Worm (Caenorhabditis elegans): Measurements from ENCODE around the gene toca-2.

toca-2 gene

ce11 chrIII:13724018-13724892 is 31.4 kb upstream of the toca-2 start:
- TF ChIP-seq gei-8 (GFP tag; optimal IDR thresholded peaks at IDR 0.05), result peak; percentile 49
- peak in 1 of 2 experiments; percentile 38 for TF ChIP-seq unc-62 (GFP tag; optimal IDR thresholded peaks at IDR 0.05 in 1 of 2)
- no peak for TF ChIP-seq unc-62 (tag; optimal IDR thresholded peaks at IDR 0.05)
- no peak for TF ChIP-seq hmg-1.1 (GFP tag; IDR thresholded peaks at IDR 0.05)
- TF ChIP-seq zfp-2 (tag; optimal IDR thresholded peaks at IDR 0.05), result no peak
- peak; percentile 14 for TF ChIP-seq hlh-30 (tag; optimal IDR thresholded peaks at IDR 0.05; ENCODE audit: insufficient read depth)
- no peak for TF ChIP-seq pqm-1 (tag; optimal IDR thresholded peaks at IDR 0.05)
- peak; percentile 17; the same call in 1 of the 2 replicates for TF ChIP-seq nhr-41 (GFP tag; IDR thresholded peaks at IDR 0.05)
- no peak for TF ChIP-seq nhr-10 (tag; optimal IDR thresholded peaks at IDR 0.05)
- peak; percentile 16 for TF ChIP-seq aha-1 (tag)
- TF ChIP-seq egl-43 (GFP tag; IDR thresholded peaks at IDR 0.05), result no peak
- peak; percentile 50 for TF ChIP-seq duxl-1 (tag; optimal IDR thresholded peaks at IDR 0.05; ENCODE audit: poor library complexity)
- TF ChIP-seq snpc-1.2 (GFP tag; IDR thresholded peaks at IDR 0.05), result peak; percentile 22; the same call in 1 of the 2 replicates
- TF ChIP-seq T26A8.4 (GFP tag; IDR thresholded peaks at IDR 0.05), result no peak; the same call in 1 of the 2 replicates
- TF ChIP-seq mdl-1 (tag; optimal IDR thresholded peaks at IDR 0.05), result no peak
- TF ChIP-seq ama-1 (optimal IDR thresholded peaks at IDR 0.05), result peak; percentile 33
- no peak for TF ChIP-seq ctbp-1 (GFP tag; IDR thresholded peaks at IDR 0.05)

ce11 chrIII:13729760-13730159 is 25.9 kb upstream of the toca-2 start:
- TF ChIP-seq dmd-9 (GFP tag; IDR thresholded peaks at IDR 0.05) (no peak), hmg-1.1 (GFP tag; IDR thresholded peaks at IDR 0.05) (no peak), unc-62 (GFP tag; optimal IDR thresholded peaks at IDR 0.05 in 1 of 2) (peak in 1 of 2 experiments; percentile 90), unc-62 (tag; optimal IDR thresholded peaks at IDR 0.05) (no peak)

ce11 chrIII:13731589-13731988 is 24.1 kb upstream of the toca-2 start, which contains the start of gene W06F12.2:
Gene W06F12.2, minus strand, starts transcription at chrIII:13731689.
- TF ChIP-seq unc-62 (GFP tag; optimal IDR thresholded peaks at IDR 0.05 in 1 of 2) (peak in 1 of 2 experiments; percentile 62), unc-62 (tag; optimal IDR thresholded peaks at IDR 0.05) (no peak), fkh-10 (GFP tag; optimal IDR thresholded peaks at IDR 0.05) (no peak)

ce11 chrIII:13732665-13733064 is 23.0 kb upstream of the toca-2 start:
- no peak for TF ChIP-seq nhr-41 (GFP tag; IDR thresholded peaks at IDR 0.05)
- TF ChIP-seq attf-4 (tag; optimal IDR thresholded peaks at IDR 0.05), result no peak
- TF ChIP-seq unc-62 (GFP tag; optimal IDR thresholded peaks at IDR 0.05 in 1 of 2), result peak in 1 of 2 experiments; percentile 8
- no peak for TF ChIP-seq unc-62 (tag; optimal IDR thresholded peaks at IDR 0.05)
- no peak for TF ChIP-seq hlh-30 (tag; optimal IDR thresholded peaks at IDR 0.05; ENCODE audit: insufficient read depth)
- no peak for TF ChIP-seq fkh-10 (GFP tag; optimal IDR thresholded peaks at IDR 0.05)
- TF ChIP-seq Y5F2A.4 (GFP tag; optimal IDR thresholded peaks at IDR 0.05), result no peak
- TF ChIP-seq F44E2.7 (GFP tag; IDR thresholded peaks at IDR 0.05), result no peak
- no peak for TF ChIP-seq saeg-2 (GFP tag; IDR thresholded peaks at IDR 0.05)
- TF ChIP-seq ctbp-1 (GFP tag; IDR thresholded peaks at IDR 0.05), result no peak
- no peak for TF ChIP-seq mxl-3 (GFP tag; optimal IDR thresholded peaks at IDR 0.05)
- TF ChIP-seq spr-1 (tag; optimal IDR thresholded peaks at IDR 0.05), result no peak
- TF ChIP-seq dve-1 (tag; optimal IDR thresholded peaks at IDR 0.05; ENCODE audit: insufficient read depth), result peak; percentile 69
- TF ChIP-seq pha-4 (GFP tag; IDR thresholded peaks at IDR 0.05), result no peak
- TF ChIP-seq pha-4 (tag; optimal IDR thresholded peaks at IDR 0.05), result peak; percentile 98
- no peak for TF ChIP-seq F26F4.8 (GFP tag; conservative IDR thresholded peaks at IDR 0.05)
- TF ChIP-seq lin-15B (tag; optimal IDR thresholded peaks at IDR 0.05), result no peak
- no peak for TF ChIP-seq unc-39 (tag; optimal IDR thresholded peaks at IDR 0.05)
- no peak for TF ChIP-seq ceh-20 (GFP tag; IDR thresholded peaks at IDR 0.05)
- TF ChIP-seq nhr-237 (tag; optimal IDR thresholded peaks at IDR 0.05), result no peak
- no peak for TF ChIP-seq zfp-3 (GFP tag; conservative IDR thresholded peaks at IDR 0.05)
- no peak for TF ChIP-seq mxl-2 (GFP tag; conservative IDR thresholded peaks at IDR 0.05)
- peak; percentile 39 for TF ChIP-seq mes-2 (tag; optimal IDR thresholded peaks at IDR 0.05; ENCODE audit: poor library complexity, severe bottlenecking)
- TF ChIP-seq Y105C5A.15 (GFP tag; IDR thresholded peaks at IDR 0.05), result no peak
- no peak for TF ChIP-seq madf-9 (GFP tag; conservative IDR thresholded peaks at IDR 0.05)
- no peak for TF ChIP-seq sdz-12 (GFP tag; optimal IDR thresholded peaks at IDR 0.05)
- no peak for TF ChIP-seq R02D3.7 (tag; optimal IDR thresholded peaks at IDR 0.05)
- TF ChIP-seq zag-1 (tag; optimal IDR thresholded peaks at IDR 0.05), result no peak
- TF ChIP-seq nhr-6 (tag; optimal IDR thresholded peaks at IDR 0.05), result peak; percentile 33
- no peak for TF ChIP-seq dpl-1 (GFP tag; optimal IDR thresholded peaks at IDR 0.05)

Data from whole organism, L4 larva.